Worm (Caenorhabditis elegans): ENCODE results near the gene F46B3.23.

ce11 chrV:20558270-20558669 is 48.2 kb downstream of the F46B3.23 start, which contains the start of gene abf-4:
- TF ChIP-seq tab-1 (GFP tag; IDR thresholded peaks at IDR 0.05) (no peak), ref-1 (GFP tag; conservative IDR thresholded peaks at IDR 0.05) (no peak), cog-1 (tag; optimal IDR thresholded peaks at IDR 0.05) (no peak), med-1 (GFP tag; optimal IDR thresholded peaks at IDR 0.05; ENCODE audit: insufficient read depth) (no peak), ztf-29 (GFP tag; IDR thresholded peaks at IDR 0.05) (no peak)

Measured in whole organism, midembryonic.